Fruit fly (Drosophila melanogaster) whole organism: Measurements from ENCODE around the gene SdhD.

Source experiments
- CG8478 ChIP-seq: fragments of >200 bp; optimal IDR thresholded peaks from 2 replicates; lab custom pipeline; 2018; ENCODE audit warnings: inconsistent platforms
- Dll ChIP-seq: fragments of >200 bp; optimal IDR thresholded peaks from 2 replicates; lab custom pipeline; 2017
- EcR ChIP-seq, 2 experiments: fragments of >200 bp; optimal IDR thresholded peaks; 2 replicates each; lab custom pipeline; 2017; ENCODE audit warnings: missing biosample characterization in 2 of 2, missing genetic modification characterization in 2 of 2, missing genetic modification reagents in 2 of 2
- psq ChIP-seq: fragments of >200 bp; optimal IDR thresholded peaks from 2 replicates; lab custom pipeline; 2017
- usp ChIP-seq: fragments of >200 bp; optimal IDR thresholded peaks from 2 replicates; lab custom pipeline; 2017; ENCODE audit warnings: missing biosample characterization, missing genetic modification characterization, mixed read lengths

- no peak for TF ChIP-seq psq
- TF ChIP-seq usp (GFP tag; lab: Kevin White, UChicago), result no peak
- TF ChIP-seq CG8478, result no peak
- TF ChIP-seq Dll (lab: Kevin White, UChicago), result no peak
- TF ChIP-seq EcR (GFP tag; optimal IDR thresholded peaks at IDR 0.05; lab: Kevin White, UChicago), result no peak
These were observed 13.0 kb downstream of the SdhD start for dm6 chr3R:23747446-23747845.
